Fruit fly (Drosophila melanogaster) whole organism, adult: Measurements from ENCODE around the gene CG8774.

Experiments
- CG11617 ChIP-seq: fragments of 200-800 bp; sonication (Bioruptor generic); optimal IDR thresholded peaks from 2 replicates; lab custom pipeline; 2017; ENCODE audit warnings: mild to moderate bottlenecking, missing biosample characterization, missing genetic modification reagents, missing genetic modification characterization
- CG12768 ChIP-seq: fragments of 200-800 bp; sonication (Bioruptor generic); optimal IDR thresholded peaks from 2 replicates; lab custom pipeline; 2017; ENCODE audit warnings: missing biosample characterization, missing genetic modification characterization, mild to moderate bottlenecking, moderate library complexity, missing genetic modification reagents
- CG14711 ChIP-seq: fragments of 200-800 bp; sonication (Bioruptor generic); optimal IDR thresholded peaks from 2 replicates; lab custom pipeline; 2018; ENCODE audit warnings: missing biosample characterization, mild to moderate bottlenecking, missing genetic modification characterization, moderate library complexity
- CG1620 ChIP-seq: fragments of 200-800 bp; sonication (Bioruptor generic); optimal IDR thresholded peaks from 2 replicates; lab custom pipeline; 2016; ENCODE audit warnings: missing biosample characterization, missing genetic modification characterization
- CG33017 ChIP-seq: fragments of 200-800 bp; sonication (Bioruptor generic); optimal IDR thresholded peaks from 2 replicates; lab custom pipeline; 2018; ENCODE audit warnings: missing biosample characterization, mild to moderate bottlenecking, missing genetic modification characterization, moderate library complexity
- CG5204 ChIP-seq: fragments of 200-800 bp; sonication (Bioruptor generic); optimal IDR thresholded peaks from 2 replicates; lab custom pipeline; 2016; ENCODE audit warnings: missing biosample characterization, missing genetic modification characterization
- CG7045 ChIP-seq: fragments of 200-800 bp; sonication (Bioruptor generic); optimal IDR thresholded peaks from 2 replicates; lab custom pipeline; 2017; ENCODE audit warnings: missing biosample characterization, mild to moderate bottlenecking, missing genetic modification characterization
- CG7101 ChIP-seq: fragments of 200-800 bp; sonication (Bioruptor generic); optimal IDR thresholded peaks from 2 replicates; lab custom pipeline; 2018; ENCODE audit warnings: missing biosample characterization, mild to moderate bottlenecking, missing genetic modification characterization, moderate library complexity
- Clk ChIP-seq: fragments of 200-800 bp; sonication (Bioruptor generic); optimal IDR thresholded peaks from 2 replicates; lab custom pipeline; 2017; ENCODE audit warnings: missing biosample characterization, missing genetic modification characterization
- Crg-1 ChIP-seq: fragments of 200-800 bp; sonication (Bioruptor generic); optimal IDR thresholded peaks from 2 replicates; lab custom pipeline; 2016; ENCODE audit warnings: missing biosample characterization, missing genetic modification characterization
- Hr96 ChIP-seq: fragments of 200-800 bp; sonication (Bioruptor generic); optimal IDR thresholded peaks from 2 replicates; lab custom pipeline; 2016; ENCODE audit warnings: missing biosample characterization, missing genetic modification characterization
- Mnt ChIP-seq: fragments of 200-800 bp; sonication (Bioruptor generic); optimal IDR thresholded peaks from 2 replicates; lab custom pipeline; 2016; ENCODE audit warnings: missing biosample characterization, mild to moderate bottlenecking, missing genetic modification characterization
- bab1 ChIP-seq: fragments of 200-800 bp; sonication (Bioruptor generic); optimal IDR thresholded peaks from 3 replicates; lab custom pipeline; 2019; ENCODE audit warnings: missing biosample characterization, mild to moderate bottlenecking, missing genetic modification characterization, moderate library complexity
- cic ChIP-seq: fragments of 200-800 bp; sonication (Bioruptor generic); optimal IDR thresholded peaks from 2 replicates; lab custom pipeline; 2017; ENCODE audit warnings: missing biosample characterization, mild to moderate bottlenecking, missing genetic modification characterization, moderate library complexity
- cnc ChIP-seq, 2 experiments: fragments of >200 bp; optimal IDR thresholded peaks; 2 replicates each; lab custom pipeline; 2017
- kay ChIP-seq: fragments of 200-800 bp; sonication (Bioruptor generic); peaks from one replicate; lab custom pipeline; 2016; ENCODE audit warnings: missing biosample characterization, missing genetic modification characterization, borderline replicate concordance
- ovo ChIP-seq: fragments of 200-800 bp; sonication (Bioruptor generic); optimal IDR thresholded peaks from 2 replicates; lab custom pipeline; 2016; ENCODE audit warnings: missing biosample characterization, missing genetic modification characterization
- pad ChIP-seq: fragments of 200-800 bp; sonication (Bioruptor generic); optimal IDR thresholded peaks from 3 replicates; lab custom pipeline; 2017; ENCODE audit warnings: missing biosample characterization, missing genetic modification characterization, mild to moderate bottlenecking, moderate library complexity, missing genetic modification reagents
- tj ChIP-seq: fragments of 200-800 bp; sonication (Bioruptor generic); optimal IDR thresholded peaks from 3 replicates; lab custom pipeline; 2017; ENCODE audit warnings: missing biosample characterization, mild to moderate bottlenecking, missing genetic modification characterization, moderate library complexity
- toe ChIP-seq: fragments of 200-800 bp; sonication (Bioruptor generic); optimal IDR thresholded peaks from 2 replicates; lab custom pipeline; 2016; ENCODE audit warnings: missing biosample characterization, missing genetic modification characterization

CG8774 gene

DNA sequence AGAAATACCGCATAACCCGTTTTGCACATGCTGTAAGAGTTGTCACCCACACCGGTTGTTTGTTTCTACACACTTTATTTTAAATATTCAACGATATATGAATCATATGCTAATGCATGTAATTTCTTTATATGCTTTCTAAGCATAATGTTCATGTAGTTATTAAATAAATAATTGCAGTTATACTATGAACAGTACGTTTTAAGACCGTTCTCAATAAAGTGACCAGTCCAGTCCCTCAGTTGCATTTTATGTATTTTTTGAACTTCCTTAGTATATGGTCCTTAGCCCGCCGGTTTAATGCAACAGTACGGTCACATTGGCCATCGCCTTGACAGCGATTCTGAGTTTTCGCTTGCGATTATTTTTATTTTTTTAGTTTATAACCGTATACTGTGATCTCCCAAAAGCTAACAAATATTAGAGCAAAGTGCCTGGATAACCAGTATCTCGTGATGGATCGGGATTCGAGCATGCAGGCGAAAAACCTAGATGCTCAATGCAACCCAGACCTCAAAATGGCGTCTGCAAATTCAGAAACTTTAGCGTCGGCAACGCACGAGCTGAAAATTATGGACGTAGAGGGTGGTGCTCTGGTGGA, 34.4 kb upstream of the CG8774 start, which contains the start of gene Ravus:
TSS of gene Ravus (minus strand) at position 1 of the 601 bp plus-strand sequence.
- TF ChIP-seq CG11617 (GFP tag; lab: Kevin White, UChicago), result peak; percentile 42
- TF ChIP-seq ovo (GFP tag; lab: Kevin White, UChicago), result no peak
- TF ChIP-seq Crg-1 (GFP tag; lab: Kevin White, UChicago), result no peak
- no peak for TF ChIP-seq cic (GFP tag; lab: Kevin White, UChicago)
- TF ChIP-seq CG33017, result peak; percentile 45
- no peak for TF ChIP-seq kay (GFP tag; lab: Kevin White, UChicago)
- peak; percentile 51 for TF ChIP-seq Mnt (GFP tag; lab: Kevin White, UChicago)
- no peak for TF ChIP-seq Clk
- TF ChIP-seq CG1620, result no peak
- TF ChIP-seq CG7101 (tag; lab: Kevin White, UChicago), result peak; percentile 58
- peak; percentile 21 for TF ChIP-seq pad (GFP tag; lab: Kevin White, UChicago)
- TF ChIP-seq cnc (optimal IDR thresholded peaks at IDR 0.05; lab: Kevin White, UChicago), result no peak
- peak; percentile 49 for TF ChIP-seq bab1 (GFP tag; lab: Kevin White, UChicago)
- TF ChIP-seq CG12768 (GFP tag; lab: Kevin White, UChicago), result no peak
- peak; percentile 76 for TF ChIP-seq toe (GFP tag; lab: Kevin White, UChicago)
- TF ChIP-seq CG5204 (GFP tag; lab: Kevin White, UChicago), result peak; percentile 66
- peak; percentile 14 for TF ChIP-seq tj
- peak; percentile 96 for TF ChIP-seq CG14711 (tag; lab: Kevin White, UChicago)
- TF ChIP-seq Hr96 (GFP tag; lab: Kevin White, UChicago), result peak; percentile 38
- peak; percentile 19 for TF ChIP-seq CG7045 (GFP tag; lab: Kevin White, UChicago)

DNA sequence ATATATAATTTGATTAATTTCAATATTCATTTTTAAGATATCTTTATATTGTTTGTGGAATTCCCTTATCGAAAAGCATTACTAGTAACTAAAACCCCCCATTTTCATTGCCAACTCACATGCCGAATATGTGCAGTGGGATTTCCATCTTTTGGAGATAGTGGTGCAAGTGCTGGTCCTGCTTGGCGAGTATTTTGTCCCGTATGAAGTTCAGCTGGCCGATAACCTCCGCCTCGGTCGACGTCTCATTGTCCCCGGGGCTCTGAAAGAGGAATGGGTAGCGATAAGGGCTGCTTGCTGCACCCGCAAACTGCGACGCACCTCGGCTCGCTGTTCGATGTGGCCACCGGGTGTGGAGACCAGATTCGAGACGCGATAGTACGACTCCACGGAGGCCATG, 27.9 kb upstream of the CG8774 start:
- TF ChIP-seq CG33017 (no peak), CG7101 (tag; lab: Kevin White, UChicago) (no peak), pad (GFP tag; lab: Kevin White, UChicago) (no peak)

DNA sequence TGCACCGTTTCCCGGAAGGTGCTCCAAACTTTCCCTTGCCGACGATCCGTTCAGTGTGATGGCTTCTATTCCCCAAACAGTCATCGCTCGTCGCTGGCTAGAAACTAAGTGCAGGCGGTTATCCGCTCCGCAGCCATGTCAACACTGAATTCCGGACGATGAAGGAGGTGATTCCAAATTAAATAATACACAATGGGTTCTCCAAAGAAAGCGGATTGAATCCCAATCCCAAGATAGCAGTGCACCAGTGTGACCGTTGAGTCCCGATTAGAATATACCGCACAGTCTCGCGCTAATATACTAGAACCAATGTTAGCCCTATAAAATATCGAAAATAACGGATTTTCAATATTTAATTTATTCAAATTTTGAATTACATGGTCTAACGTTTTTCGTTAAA, 26.8 kb upstream of the CG8774 start, which contains the start of gene TBC1D5:
TSS of gene TBC1D5 (minus strand) at position 254 of the 400 bp plus-strand sequence.
- peak; percentile 13 for TF ChIP-seq bab1 (GFP tag; lab: Kevin White, UChicago)
- TF ChIP-seq CG14711 (tag; lab: Kevin White, UChicago), result peak; percentile 16
- TF ChIP-seq CG33017, result no peak

DNA sequence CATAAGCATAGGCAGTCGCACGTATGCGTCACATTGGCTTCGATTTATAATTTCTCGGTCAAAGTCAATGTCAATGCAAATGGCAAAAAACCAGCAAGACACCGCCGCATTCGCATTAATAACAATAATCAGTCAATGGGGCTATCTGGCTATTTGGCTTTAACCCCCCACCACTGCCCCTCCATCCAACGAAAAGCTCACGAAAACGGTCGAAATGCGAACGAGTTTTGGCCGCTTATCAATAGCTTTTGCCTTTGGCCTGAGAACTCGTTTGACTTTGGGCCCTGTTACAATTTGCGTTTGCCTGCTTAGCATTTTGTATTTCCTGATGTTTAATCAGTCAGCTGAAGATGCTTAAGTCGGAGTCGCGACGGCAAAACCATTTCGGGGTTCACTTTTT, 25.1 kb upstream of the CG8774 start:
- TF ChIP-seq CG12768 (GFP tag; lab: Kevin White, UChicago) (no peak), CG33017 (no peak), bab1 (GFP tag; lab: Kevin White, UChicago) (no peak), Crg-1 (GFP tag; lab: Kevin White, UChicago) (no peak), CG7101 (tag; lab: Kevin White, UChicago) (no peak), toe (GFP tag; lab: Kevin White, UChicago) (no peak), cnc (optimal IDR thresholded peaks at IDR 0.05; lab: Kevin White, UChicago) (no peak), cic (GFP tag; lab: Kevin White, UChicago) (no peak), CG7045 (GFP tag; lab: Kevin White, UChicago) (no peak), Clk (no peak), CG11617 (GFP tag; lab: Kevin White, UChicago) (no peak), CG1620 (no peak), tj (no peak), kay (GFP tag; lab: Kevin White, UChicago) (no peak)

DNA sequence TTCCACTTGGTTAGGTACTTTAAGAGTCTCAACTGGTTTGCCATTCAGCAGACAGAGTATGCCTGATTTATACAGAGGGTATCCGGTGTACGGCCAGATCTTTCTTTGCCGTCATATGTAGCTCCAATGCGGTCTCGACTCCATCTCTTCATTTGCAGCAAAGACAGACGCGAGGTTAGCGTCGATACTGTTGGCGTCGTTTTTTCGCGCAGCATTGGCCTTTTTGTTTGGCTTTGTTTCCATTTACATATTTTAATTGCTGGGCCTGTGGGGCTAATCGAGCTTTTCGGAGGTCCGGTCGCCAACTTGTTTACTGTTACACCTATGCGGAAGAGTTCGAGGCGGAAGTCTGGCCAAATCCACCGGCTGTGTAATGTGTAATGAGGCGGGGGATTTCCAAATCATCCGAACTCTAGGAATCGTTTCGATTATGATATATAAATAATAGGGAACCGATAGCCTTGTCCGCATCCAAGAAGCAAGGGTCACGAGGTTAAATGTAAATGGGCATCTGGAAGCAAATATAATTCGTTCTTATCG, 24.2 kb upstream of the CG8774 start:
- TF ChIP-seq pad (GFP tag; lab: Kevin White, UChicago) (no peak), bab1 (GFP tag; lab: Kevin White, UChicago) (no peak), CG12768 (GFP tag; lab: Kevin White, UChicago) (no peak), CG5204 (GFP tag; lab: Kevin White, UChicago) (no peak), Mnt (GFP tag; lab: Kevin White, UChicago) (no peak), kay (GFP tag; lab: Kevin White, UChicago) (no peak), CG11617 (GFP tag; lab: Kevin White, UChicago) (no peak), Crg-1 (GFP tag; lab: Kevin White, UChicago) (no peak), ovo (GFP tag; lab: Kevin White, UChicago) (no peak), Clk (no peak), CG7045 (GFP tag; lab: Kevin White, UChicago) (no peak)

DNA sequence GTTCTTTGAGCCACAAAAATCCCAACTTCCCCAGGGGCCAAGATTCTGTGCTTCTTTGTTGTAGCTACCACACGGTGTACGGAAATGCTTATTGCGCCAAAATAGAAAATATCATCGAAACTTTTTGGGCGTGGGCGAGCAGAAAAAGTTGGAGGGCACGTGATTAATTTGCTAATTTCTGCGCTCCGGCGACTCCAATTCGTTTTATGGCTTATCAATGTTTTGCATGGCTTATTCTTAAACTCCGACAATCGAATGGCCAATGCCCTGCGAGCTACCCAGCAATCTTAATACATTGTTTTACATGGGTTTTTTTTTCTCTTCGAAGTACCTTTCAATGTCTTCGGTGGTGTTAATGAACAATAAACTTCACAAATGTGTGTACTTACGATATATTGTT, 23.1 kb upstream of the CG8774 start:
- no peak for TF ChIP-seq CG11617 (GFP tag; lab: Kevin White, UChicago)
- no peak for TF ChIP-seq tj
- no peak for TF ChIP-seq CG14711 (tag; lab: Kevin White, UChicago)

DNA sequence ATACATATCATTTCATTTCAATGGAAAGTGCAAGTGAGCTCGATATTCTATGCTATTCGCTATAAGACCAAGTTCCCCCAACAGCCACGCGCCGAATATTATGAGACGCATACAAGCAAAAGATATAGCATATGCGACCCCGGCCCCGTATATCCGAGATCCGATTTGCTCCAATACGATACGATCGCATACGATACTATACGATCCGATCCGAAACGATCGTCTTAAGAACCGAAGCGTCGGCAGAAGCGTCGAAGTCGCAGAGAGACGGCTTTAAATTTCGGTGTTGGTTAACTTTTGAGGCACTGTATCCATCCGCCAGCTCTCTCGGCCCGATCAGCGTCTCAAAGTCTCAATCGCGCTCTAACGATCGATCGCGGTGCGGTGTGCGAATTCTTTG, 19.1 kb upstream of the CG8774 start, which contains the start of gene CG8630:
TSS of gene CG8630 (plus strand) at position 303 of the 400 bp plus-strand sequence.
- TF ChIP-seq CG1620 (no peak), CG14711 (tag; lab: Kevin White, UChicago) (no peak), ovo (GFP tag; lab: Kevin White, UChicago) (no peak), tj (no peak), CG7101 (tag; lab: Kevin White, UChicago) (no peak), CG5204 (GFP tag; lab: Kevin White, UChicago) (no peak), Crg-1 (GFP tag; lab: Kevin White, UChicago) (no peak), kay (GFP tag; lab: Kevin White, UChicago) (no peak), Hr96 (GFP tag; lab: Kevin White, UChicago) (no peak), CG11617 (GFP tag; lab: Kevin White, UChicago) (no peak), bab1 (GFP tag; lab: Kevin White, UChicago) (no peak), toe (GFP tag; lab: Kevin White, UChicago) (no peak), cic (GFP tag; lab: Kevin White, UChicago) (no peak), Mnt (GFP tag; lab: Kevin White, UChicago) (no peak), CG7045 (GFP tag; lab: Kevin White, UChicago) (no peak)
